Worm (Caenorhabditis elegans): ENCODE measurements around the gene unc-105.

The unc-105 gene

ce11 chrII:8131413-8131966 is 15.2 kb downstream of the unc-105 start:
- peak; percentile 44 for TF ChIP-seq crh-2 (tag; optimal IDR thresholded peaks at IDR 0.05)
- TF ChIP-seq ama-1 (optimal IDR thresholded peaks at IDR 0.05), result peak; percentile 10
- peak; percentile 27 for TF ChIP-seq blmp-1 (tag; optimal IDR thresholded peaks at IDR 0.05; ENCODE audit: insufficient read depth)
- TF ChIP-seq snpc-4 (tag; optimal IDR thresholded peaks at IDR 0.05), result peak; percentile 13
- peak; percentile 80 for TF ChIP-seq nhr-25 (tag; optimal IDR thresholded peaks at IDR 0.05)
- peak; percentile 49 for TF ChIP-seq egl-27 (tag; optimal IDR thresholded peaks at IDR 0.05)
- TF ChIP-seq ztf-11 (tag; optimal IDR thresholded peaks at IDR 0.05), result no peak
- TF ChIP-seq nhr-77 (tag; optimal IDR thresholded peaks at IDR 0.05), result no peak
- peak; percentile 76 for TF ChIP-seq unc-55 (GFP tag; optimal IDR thresholded peaks at IDR 0.05)
- peak; percentile 65 for TF ChIP-seq lin-11 (tag; optimal IDR thresholded peaks at IDR 0.05)
- TF ChIP-seq mdl-1 (tag; optimal IDR thresholded peaks at IDR 0.05), result peak in 1 of 2 experiments; percentile 52
- TF ChIP-seq lin-39 (tag; optimal IDR thresholded peaks at IDR 0.05), result no peak
- TF ChIP-seq sma-9 (GFP tag; optimal IDR thresholded peaks at IDR 0.05), result peak; percentile 66
- no peak for TF ChIP-seq sma-9 (tag; optimal IDR thresholded peaks at IDR 0.05)
- peak; percentile 39 for TF ChIP-seq nhr-129 (tag; optimal IDR thresholded peaks at IDR 0.05)
- peak; percentile 57 for TF ChIP-seq Y55F3AM.14 (GFP tag; optimal IDR thresholded peaks at IDR 0.05)
- TF ChIP-seq unc-62 (GFP tag; optimal IDR thresholded peaks at IDR 0.05), result no peak
- TF ChIP-seq C34F6.9 (tag; optimal IDR thresholded peaks at IDR 0.05), result peak; percentile 52
- peak; percentile 23 for TF ChIP-seq mab-5 (tag; optimal IDR thresholded peaks at IDR 0.05)
- peak; percentile 44 to 78 for TF ChIP-seq lsy-2 (tag; optimal IDR thresholded peaks at IDR 0.05)
- TF ChIP-seq zag-1 (tag; optimal IDR thresholded peaks at IDR 0.05), result peak; percentile 90
- TF ChIP-seq skn-1 (tag; optimal IDR thresholded peaks at IDR 0.05), result no peak
- peak; percentile 60 for TF ChIP-seq sma-3 (GFP tag; optimal IDR thresholded peaks at IDR 0.05)
- TF ChIP-seq aly-2 (tag; optimal IDR thresholded peaks at IDR 0.05), result no peak
- no peak for TF ChIP-seq nhr-10 (tag; optimal IDR thresholded peaks at IDR 0.05)
- peak; percentile 82 for TF ChIP-seq F13H6.1 (tag; optimal IDR thresholded peaks at IDR 0.05)

- TF ChIP-seq ztf-11 (tag; optimal IDR thresholded peaks at IDR 0.05) (no peak), ZK546.5 (tag; optimal IDR thresholded peaks at IDR 0.05) (no peak), ztf-1 (GFP tag; conservative IDR thresholded peaks at IDR 0.05) (no peak), nhr-12 (tag; optimal IDR thresholded peaks at IDR 0.05) (no peak), ceh-16 (tag; optimal IDR thresholded peaks at IDR 0.05) (no peak), R02D3.7 (tag; optimal IDR thresholded peaks at IDR 0.05) (no peak), ztf-4 (tag; optimal IDR thresholded peaks at IDR 0.05) (no peak), fos-1 (tag; optimal IDR thresholded peaks at IDR 0.05) (no peak), nhr-6 (tag; optimal IDR thresholded peaks at IDR 0.05) (no peak), lin-11 (tag; optimal IDR thresholded peaks at IDR 0.05) (no peak), nhr-25 (tag; optimal IDR thresholded peaks at IDR 0.05) (no peak), nhr-10 (tag; optimal IDR thresholded peaks at IDR 0.05) (no peak), nhr-23 (tag; optimal IDR thresholded peaks at IDR 0.05) (no peak), ceh-82 (tag; optimal IDR thresholded peaks at IDR 0.05) (no peak), blmp-1 (tag; optimal IDR thresholded peaks at IDR 0.05; ENCODE audit: insufficient read depth) (no peak), elt-3 (tag; optimal IDR thresholded peaks at IDR 0.05) (no peak), unc-62 (GFP tag; optimal IDR thresholded peaks at IDR 0.05) (no peak), mab-5 (tag; optimal IDR thresholded peaks at IDR 0.05) (no peak)
These were observed 19.7 kb downstream of the unc-105 start for ce11 chrII:8135953-8136352.

- TF ChIP-seq ztf-4 (tag; optimal IDR thresholded peaks at IDR 0.05) (no peak), nhr-12 (tag; optimal IDR thresholded peaks at IDR 0.05) (no peak), skn-1 (tag; optimal IDR thresholded peaks at IDR 0.05) (no peak), nhr-237 (tag; optimal IDR thresholded peaks at IDR 0.05) (no peak), mbf-1 (tag; optimal IDR thresholded peaks at IDR 0.05) (no peak), nhr-6 (tag; optimal IDR thresholded peaks at IDR 0.05) (no peak), R02D3.7 (tag; optimal IDR thresholded peaks at IDR 0.05) (no peak), nhr-23 (tag; optimal IDR thresholded peaks at IDR 0.05) (no peak), mab-5 (tag; optimal IDR thresholded peaks at IDR 0.05) (no peak)
These were observed 20.6 kb downstream of the unc-105 start, which contains the start of gene ctns-1 for ce11 chrII:8136818-8137217. ctns-1 (minus strand) TSS chrII:8136918.
